Worm (Caenorhabditis elegans) whole organism, L3 larva: ENCODE results near the gene C36B7.6.

ENCODE experiments used
- R02D3.7 ChIP-seq: fragments of 150-350 bp; optimal IDR thresholded peaks from 2 replicates; lab custom pipeline; 2014; ENCODE audit warnings: missing biosample characterization, missing genetic modification characterization
- ZK546.5 ChIP-seq: sonication (generic microtip); optimal IDR thresholded peaks from 2 replicates; lab custom pipeline; 2017; ENCODE audit warnings: missing biosample characterization, missing genetic modification characterization
- ama-1 ChIP-seq: fragments of 150-350 bp; optimal IDR thresholded peaks from 2 replicates; lab custom pipeline; 2018
- ceh-16 ChIP-seq: sonication (generic microtip); optimal IDR thresholded peaks from 2 replicates; lab custom pipeline; 2017; ENCODE audit warnings: missing biosample characterization, missing genetic modification characterization
- ceh-28 ChIP-seq: fragments of 150-350 bp; optimal IDR thresholded peaks from 2 replicates; lab custom pipeline; 2014; ENCODE audit warnings: missing biosample characterization, missing genetic modification reagents, missing genetic modification characterization
- ceh-82 ChIP-seq: fragments of 150-350 bp; optimal IDR thresholded peaks from 2 replicates; lab custom pipeline; 2014; ENCODE audit warnings: missing biosample characterization, missing genetic modification characterization
- ceh-9 ChIP-seq: sonication (generic microtip); optimal IDR thresholded peaks from 2 replicates; lab custom pipeline; 2018; ENCODE audit warnings: missing biosample characterization, missing genetic modification characterization
- daf-12 ChIP-seq: fragments of 150-350 bp; optimal IDR thresholded peaks from 2 replicates; lab custom pipeline; 2014; ENCODE audit warnings: missing biosample characterization, missing genetic modification reagents, missing genetic modification characterization
- egl-27 ChIP-seq: sonication (generic microtip); optimal IDR thresholded peaks from 4 replicates; lab custom pipeline; 2017; ENCODE audit warnings: missing biosample characterization, missing genetic modification reagents, missing genetic modification characterization
- egl-5 ChIP-seq: fragments of 150-350 bp; optimal IDR thresholded peaks from 2 replicates; lab custom pipeline; 2017; ENCODE audit warnings: missing biosample characterization, missing genetic modification reagents, missing genetic modification characterization, inconsistent platforms
- elt-1 ChIP-seq: fragments of 150-350 bp; optimal IDR thresholded peaks from 2 replicates; lab custom pipeline; 2014; ENCODE audit warnings: missing biosample characterization, missing genetic modification characterization
- elt-2 ChIP-seq: sonication (generic microtip); optimal IDR thresholded peaks from 2 replicates; lab custom pipeline; 2016; ENCODE audit warnings: missing genetic modification reagents, mild to moderate bottlenecking, missing genetic modification characterization, missing compliant biosample characterization
- elt-3 ChIP-seq, 3 experiments: fragments of 150-350 bp in 1 of 3; sonication (generic microtip) in 2 of 3; optimal IDR thresholded peaks; 2 replicates in 2 of 3; 4 replicates in 1 of 3; lab custom pipeline; 2014 to 2017; ENCODE audit warnings: missing biosample characterization in 3 of 3, missing genetic modification characterization in 3 of 3
- eor-1 ChIP-seq, 2 experiments: fragments of 150-350 bp; optimal IDR thresholded peaks; 2 replicates each; lab custom pipeline; 2014 to 2018; ENCODE audit warnings: missing biosample characterization in 2 of 2, missing genetic modification characterization in 2 of 2
- fkh-10 ChIP-seq: sonication (generic microtip); optimal IDR thresholded peaks from 2 replicates; lab custom pipeline; 2017; ENCODE audit warnings: missing biosample characterization, missing genetic modification reagents, missing genetic modification characterization
- fos-1 ChIP-seq: fragments of 150-350 bp; optimal IDR thresholded peaks from 2 replicates; lab custom pipeline; 2014; ENCODE audit warnings: missing biosample characterization, missing genetic modification characterization
- hmg-11 ChIP-seq: sonication (generic microtip); optimal IDR thresholded peaks from 2 replicates; lab custom pipeline; 2016; ENCODE audit warnings: missing genetic modification characterization, missing compliant biosample characterization
- jun-1 ChIP-seq: fragments of 150-350 bp; optimal IDR thresholded peaks from 2 replicates; lab custom pipeline; 2014; ENCODE audit warnings: missing biosample characterization, missing genetic modification reagents, missing genetic modification characterization
- lin-15B ChIP-seq: fragments of 150-350 bp; optimal IDR thresholded peaks from 2 replicates; lab custom pipeline; 2014; ENCODE audit warnings: missing biosample characterization, missing genetic modification characterization
- lin-39 ChIP-seq: fragments of 150-350 bp; optimal IDR thresholded peaks from 2 replicates; lab custom pipeline; 2018; ENCODE audit warnings: missing biosample characterization, missing genetic modification reagents, missing genetic modification characterization
- lsy-12 ChIP-seq: sonication (generic microtip); optimal IDR thresholded peaks from 2 replicates; lab custom pipeline; 2016; ENCODE audit warnings: mild to moderate bottlenecking, missing genetic modification characterization, missing compliant biosample characterization
- mdl-1 ChIP-seq: fragments of 150-350 bp; optimal IDR thresholded peaks from 2 replicates; lab custom pipeline; 2014; ENCODE audit warnings: missing biosample characterization, missing genetic modification characterization
- nfya-1 ChIP-seq: sonication (generic microtip); optimal IDR thresholded peaks from 2 replicates; lab custom pipeline; 2017; ENCODE audit warnings: missing genetic modification characterization, mild to moderate bottlenecking, missing compliant biosample characterization, antibody characterized with exemption, moderate library complexity; ENCODE audit not compliant: insufficient read depth
- nhr-11 ChIP-seq: fragments of 150-350 bp; optimal IDR thresholded peaks from 2 replicates; lab custom pipeline; 2014; ENCODE audit warnings: missing biosample characterization, missing genetic modification characterization
- nhr-12 ChIP-seq: fragments of 150-350 bp; optimal IDR thresholded peaks from 2 replicates; lab custom pipeline; 2014; ENCODE audit warnings: missing biosample characterization, missing genetic modification characterization
- nhr-23 ChIP-seq: fragments of 150-350 bp; optimal IDR thresholded peaks from 2 replicates; lab custom pipeline; 2014; ENCODE audit warnings: missing biosample characterization, missing genetic modification reagents, missing genetic modification characterization
- nhr-237 ChIP-seq: fragments of 150-350 bp; optimal IDR thresholded peaks from 2 replicates; lab custom pipeline; 2014; ENCODE audit warnings: missing biosample characterization, missing genetic modification characterization
- nhr-25 ChIP-seq: sonication (generic microtip); optimal IDR thresholded peaks from 2 replicates; lab custom pipeline; 2017; ENCODE audit warnings: missing biosample characterization, missing genetic modification characterization
- nhr-28 ChIP-seq: fragments of 150-350 bp; optimal IDR thresholded peaks from 2 replicates; lab custom pipeline; 2014; ENCODE audit warnings: missing biosample characterization, missing genetic modification characterization
- nhr-43 ChIP-seq: sonication (generic microtip); optimal IDR thresholded peaks from 2 replicates; lab custom pipeline; 2016; ENCODE audit warnings: mild to moderate bottlenecking, missing genetic modification characterization, missing compliant biosample characterization; ENCODE audit not compliant: poor library complexity, severe bottlenecking
- nhr-67 ChIP-seq: fragments of 150-350 bp; optimal IDR thresholded peaks from 2 replicates; lab custom pipeline; 2014; ENCODE audit warnings: missing biosample characterization, missing genetic modification characterization
- nhr-77 ChIP-seq: fragments of 150-350 bp; optimal IDR thresholded peaks from 2 replicates; lab custom pipeline; 2014; ENCODE audit warnings: missing biosample characterization, missing genetic modification characterization
- pha-4 ChIP-seq: fragments of 150-350 bp; optimal IDR thresholded peaks from 2 replicates; lab custom pipeline; 2014; ENCODE audit warnings: missing biosample characterization, missing genetic modification reagents, missing genetic modification characterization
- pqm-1 ChIP-seq: fragments of 150-350 bp; optimal IDR thresholded peaks from 2 replicates; lab custom pipeline; 2017; ENCODE audit warnings: missing biosample characterization, missing genetic modification characterization, inconsistent platforms
- sea-2 ChIP-seq: fragments of 150-350 bp; sonication (generic microtip); optimal IDR thresholded peaks from 4 replicates; lab custom pipeline; 2014; ENCODE audit warnings: missing biosample characterization, missing genetic modification reagents, missing genetic modification characterization
- skn-1 ChIP-seq: fragments of 150-350 bp; optimal IDR thresholded peaks from 2 replicates; lab custom pipeline; 2014; ENCODE audit warnings: missing biosample characterization, missing genetic modification characterization
- snpc-4 ChIP-seq: fragments of 150-350 bp; optimal IDR thresholded peaks from 2 replicates; lab custom pipeline; 2014; ENCODE audit warnings: missing biosample characterization, missing genetic modification characterization
- tbx-2 ChIP-seq: sonication (generic microtip); optimal IDR thresholded peaks from 2 replicates; lab custom pipeline; 2016; ENCODE audit warnings: mild to moderate bottlenecking, missing genetic modification characterization, missing compliant biosample characterization
- unc-39 ChIP-seq: sonication (generic microtip); optimal IDR thresholded peaks from 4 replicates; lab custom pipeline; 2017; ENCODE audit warnings: missing biosample characterization, missing genetic modification characterization
- unc-62 ChIP-seq: fragments of 150-350 bp; sonication (generic microtip); optimal IDR thresholded peaks from 4 replicates; lab custom pipeline; 2014; ENCODE audit warnings: missing biosample characterization, missing genetic modification reagents, missing genetic modification characterization
- zag-1 ChIP-seq: fragments of 150-350 bp; optimal IDR thresholded peaks from 2 replicates; lab custom pipeline; 2014; ENCODE audit warnings: missing biosample characterization, missing genetic modification characterization
- ztf-4 ChIP-seq: fragments of 150-350 bp; optimal IDR thresholded peaks from 2 replicates; lab custom pipeline; 2014; ENCODE audit warnings: missing biosample characterization, missing genetic modification characterization

C36B7.6 gene

ce11 chrX:7068400-7068799, 31.7 kb downstream of the C36B7.6 start, which contains the start of gene pdi-6:
TSS of gene pdi-6 (minus strand) at chrX:7068563.
- TF ChIP-seq ceh-9 (tag; lab: Kevin White, UChicago) (no peak), eor-1 (tag; optimal IDR thresholded peaks at IDR 0.05; lab: Kevin White, UChicago) (peak in 1 of 2 experiments; percentile 31), ama-1 (lab: Kevin White, UChicago) (no peak), pha-4 (peak; percentile 90), elt-2 (tag; lab: Kevin White, UChicago) (peak; percentile 86), nhr-77 (tag; lab: Kevin White, UChicago) (peak; percentile 76), fos-1 (tag; lab: Kevin White, UChicago) (no peak), nhr-67 (no peak), nhr-25 (tag; lab: Kevin White, UChicago) (peak; percentile 96), ceh-16 (tag; lab: Kevin White, UChicago) (no peak), tbx-2 (peak; percentile 75), jun-1 (tag; lab: Kevin White, UChicago) (peak; percentile 87), pqm-1 (peak; percentile 77), zag-1 (no peak), elt-1 (tag; lab: Kevin White, UChicago) (no peak), nhr-11 (no peak), unc-62 (GFP tag; lab: Kevin White, UChicago) (peak; percentile 25), daf-12 (tag; lab: Kevin White, UChicago) (no peak), ztf-4 (tag; lab: Kevin White, UChicago) (peak; percentile 3), fkh-10 (GFP tag; lab: Kevin White, UChicago) (no peak), nhr-237 (tag; lab: Kevin White, UChicago) (no peak), unc-39 (no peak), ZK546.5 (tag; lab: Kevin White, UChicago) (no peak), R02D3.7 (tag; lab: Kevin White, UChicago) (peak; percentile 77), nfya-1 (tag; lab: Kevin White, UChicago) (peak; percentile 100), ceh-28 (tag; lab: Kevin White, UChicago) (peak; percentile 85), snpc-4 (tag; lab: Kevin White, UChicago) (peak; percentile 85), skn-1 (tag; lab: Kevin White, UChicago) (peak; percentile 52), nhr-12 (tag; lab: Kevin White, UChicago) (no peak), elt-3 (tag; optimal IDR thresholded peaks at IDR 0.05; lab: Kevin White, UChicago) (peak in 1 of 3 experiments; percentile 71), hmg-11 (tag; lab: Kevin White, UChicago) (no peak), sea-2 (GFP tag; lab: Kevin White, UChicago) (no peak), ceh-82 (tag; lab: Kevin White, UChicago) (no peak), lsy-12 (tag; lab: Kevin White, UChicago) (peak; percentile 89), egl-27 (no peak), lin-15B (tag; lab: Kevin White, UChicago) (peak; percentile 97), lin-39 (tag; lab: Kevin White, UChicago) (peak; percentile 96), egl-5 (tag; lab: Kevin White, UChicago) (peak; percentile 8), nhr-43 (peak; percentile 82), mdl-1 (tag; lab: Kevin White, UChicago) (peak; percentile 17), nhr-23 (tag; lab: Kevin White, UChicago) (peak; percentile 95)

ce11 chrX:7067250-7067958, 32.7 kb downstream of the C36B7.6 start:
- TF ChIP-seq lsy-12 (tag; lab: Kevin White, UChicago): no peak
- TF ChIP-seq pha-4: peak; percentile 91
- no peak for TF ChIP-seq nhr-77 (tag; lab: Kevin White, UChicago)
- TF ChIP-seq ama-1 (lab: Kevin White, UChicago): peak; percentile 5
- no peak for TF ChIP-seq ceh-9 (tag; lab: Kevin White, UChicago)
- TF ChIP-seq nhr-23 (tag; lab: Kevin White, UChicago): peak; percentile 13
- TF ChIP-seq nhr-28 (tag; lab: Kevin White, UChicago): no peak
- TF ChIP-seq ceh-28 (tag; lab: Kevin White, UChicago): peak; percentile 4
